Fruit fly (Drosophila melanogaster): ENCODE results near the gene CG31668.
A peak's percentile ranks its signal among the peaks of the same experiment; 100 is the strongest.

Gene CG31668

DNA sequence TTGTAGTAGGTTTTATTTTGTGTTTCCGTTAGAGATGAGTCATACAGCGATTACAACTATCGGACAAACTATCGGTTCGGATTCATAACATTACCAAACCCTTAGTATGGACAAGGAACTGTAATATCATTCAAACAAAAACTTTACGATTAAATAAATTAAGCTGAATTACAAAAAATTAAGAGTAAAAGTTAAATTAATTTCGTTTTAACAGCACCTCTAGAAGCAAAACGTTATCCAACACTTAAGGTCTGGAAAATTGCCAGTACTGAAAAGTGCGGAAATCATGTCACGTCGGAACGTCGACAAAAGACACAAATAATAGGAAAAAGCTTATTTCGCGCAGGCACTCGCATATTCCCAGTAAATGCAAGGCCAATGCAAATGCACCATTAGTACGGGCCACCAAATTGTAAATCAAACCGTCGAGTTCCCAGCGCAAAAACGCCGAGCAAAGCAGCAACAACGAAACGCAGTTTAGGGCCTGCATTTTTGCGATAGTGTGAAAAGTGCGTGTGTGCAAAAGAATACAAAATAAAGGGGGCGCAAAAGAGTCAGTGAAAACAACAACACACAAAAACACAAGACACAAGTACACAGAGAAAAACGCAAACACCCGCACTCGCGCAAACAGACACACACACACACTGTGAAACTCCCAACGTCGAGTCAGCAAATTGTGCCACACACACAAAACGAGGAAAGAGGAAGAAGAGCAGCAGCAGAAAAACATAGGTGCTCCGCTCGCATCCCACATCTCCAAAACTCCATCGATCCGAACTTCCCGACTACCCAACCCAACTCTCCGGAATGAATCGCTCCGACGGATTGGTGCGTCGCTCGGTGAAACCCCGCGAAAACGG lies 20.5 kb upstream of the CG31668 start, which contains the start of the genes CG15387 and sau:
Gene CG15387 (minus strand): TSS at position 36 of the 863 bp plus-strand sequence.
Gene sau (plus strand): TSS at position 84 of the 863 bp plus-strand sequence.
- TF ChIP-seq CG7045 (GFP tag; optimal IDR thresholded peaks at IDR 0.05) (peak; percentile 89), Hr96 (GFP tag; optimal IDR thresholded peaks at IDR 0.05) (peak; percentile 96), pad (GFP tag; optimal IDR thresholded peaks at IDR 0.05) (peak; percentile 87), CG1620 (GFP tag; optimal IDR thresholded peaks at IDR 0.05) (peak; percentile 96), Crg-1 (GFP tag; optimal IDR thresholded peaks at IDR 0.05) (peak; percentile 95), kay (GFP tag; ENCODE audit: borderline replicate concordance) (peak; percentile 97), CG33017 (tag; optimal IDR thresholded peaks at IDR 0.05) (peak; percentile 89), CG5204 (GFP tag; optimal IDR thresholded peaks at IDR 0.05) (peak; percentile 96), cic (GFP tag; optimal IDR thresholded peaks at IDR 0.05) (peak; percentile 62), CG12768 (GFP tag; optimal IDR thresholded peaks at IDR 0.05) (peak; percentile 92), CG14711 (tag; optimal IDR thresholded peaks at IDR 0.05) (peak; percentile 88), Mnt (GFP tag; optimal IDR thresholded peaks at IDR 0.05) (peak; percentile 92), Clk (GFP tag; optimal IDR thresholded peaks at IDR 0.05) (peak; percentile 87), cnc (optimal IDR thresholded peaks at IDR 0.05) (no peak), ovo (GFP tag; optimal IDR thresholded peaks at IDR 0.05) (peak; percentile 88), tj (GFP tag; optimal IDR thresholded peaks at IDR 0.05) (peak; percentile 93), toe (GFP tag; optimal IDR thresholded peaks at IDR 0.05) (peak; percentile 96), CG11617 (GFP tag; optimal IDR thresholded peaks at IDR 0.05) (peak; percentile 95), bab1 (GFP tag; optimal IDR thresholded peaks at IDR 0.05) (peak; percentile 90), CG7101 (tag; optimal IDR thresholded peaks at IDR 0.05) (peak; percentile 94)

DNA sequence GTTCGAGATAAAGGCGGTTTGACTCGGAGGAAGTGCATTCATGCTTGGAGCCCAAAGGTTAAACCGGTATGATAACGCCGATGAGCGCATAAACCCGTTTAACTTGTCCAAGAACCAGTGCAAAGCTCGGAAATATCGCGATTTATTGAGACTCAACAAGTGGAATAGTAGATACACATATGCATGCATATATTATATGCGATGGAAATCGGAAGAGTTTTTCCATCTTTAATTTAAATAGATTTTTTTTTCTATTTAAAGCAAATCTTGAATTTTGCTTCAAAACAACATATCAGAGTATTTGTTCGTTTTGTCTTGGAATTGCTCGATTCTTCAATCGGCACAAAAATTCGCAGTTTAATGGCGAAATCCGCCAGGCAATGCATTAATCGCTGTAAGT lies 16.4 kb upstream of the CG31668 start:
- TF ChIP-seq ovo (GFP tag; optimal IDR thresholded peaks at IDR 0.05) (no peak), kay (GFP tag; ENCODE audit: borderline replicate concordance) (peak; percentile 56), bab1 (GFP tag; optimal IDR thresholded peaks at IDR 0.05) (peak; percentile 5)

DNA sequence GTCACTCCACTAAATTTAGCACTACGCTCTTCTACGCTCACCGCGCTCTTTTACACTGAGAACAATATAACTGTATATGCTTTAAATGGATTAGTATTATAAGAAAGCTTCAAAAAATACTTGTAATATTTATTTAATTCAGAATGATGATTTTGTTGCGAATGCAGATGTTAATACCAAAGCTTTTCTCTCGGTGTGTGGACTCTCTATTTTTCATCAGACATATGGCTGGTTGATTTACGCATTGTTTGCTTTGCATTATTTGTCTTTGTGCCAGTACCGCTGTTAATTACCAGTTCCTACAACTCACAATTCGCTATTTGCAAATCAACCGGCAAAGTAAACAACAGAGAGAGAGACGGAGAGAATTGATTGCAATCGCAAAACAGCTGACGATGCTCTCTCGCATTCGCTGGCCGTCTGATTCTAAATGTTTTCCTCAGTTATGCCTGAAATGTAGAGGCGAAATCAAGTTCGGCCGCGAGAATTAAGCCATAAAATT lies 15.7 kb upstream of the CG31668 start:
- no peak for TF ChIP-seq cnc (optimal IDR thresholded peaks at IDR 0.05)
- TF ChIP-seq Hr96 (GFP tag; optimal IDR thresholded peaks at IDR 0.05) = peak; percentile 96
- TF ChIP-seq tj (GFP tag; optimal IDR thresholded peaks at IDR 0.05) = peak; percentile 95
- TF ChIP-seq CG11617 (GFP tag; optimal IDR thresholded peaks at IDR 0.05) = peak; percentile 99
- peak; percentile 99 for TF ChIP-seq cic (GFP tag; optimal IDR thresholded peaks at IDR 0.05)
- peak; percentile 98 for TF ChIP-seq ovo (GFP tag; optimal IDR thresholded peaks at IDR 0.05)
- TF ChIP-seq Clk (GFP tag; optimal IDR thresholded peaks at IDR 0.05) = peak; percentile 96
- TF ChIP-seq Mnt (GFP tag; optimal IDR thresholded peaks at IDR 0.05) = peak; percentile 98
- TF ChIP-seq CG1620 (GFP tag; optimal IDR thresholded peaks at IDR 0.05) = peak; percentile 98
- peak; percentile 99 for TF ChIP-seq Crg-1 (GFP tag; optimal IDR thresholded peaks at IDR 0.05)
- TF ChIP-seq toe (GFP tag; optimal IDR thresholded peaks at IDR 0.05) = peak; percentile 97
- TF ChIP-seq CG7045 (GFP tag; optimal IDR thresholded peaks at IDR 0.05) = peak; percentile 99
- TF ChIP-seq CG5204 (GFP tag; optimal IDR thresholded peaks at IDR 0.05) = peak; percentile 99
- TF ChIP-seq kay (GFP tag; ENCODE audit: borderline replicate concordance) = peak; percentile 96
- TF ChIP-seq bab1 (GFP tag; optimal IDR thresholded peaks at IDR 0.05) = peak; percentile 99
- TF ChIP-seq CG14711 (tag; optimal IDR thresholded peaks at IDR 0.05) = peak; percentile 96
- peak; percentile 99 for TF ChIP-seq CG7101 (tag; optimal IDR thresholded peaks at IDR 0.05)
- TF ChIP-seq pad (GFP tag; optimal IDR thresholded peaks at IDR 0.05) = peak; percentile 96
- TF ChIP-seq CG33017 (tag; optimal IDR thresholded peaks at IDR 0.05) = peak; percentile 100
- peak; percentile 99 for TF ChIP-seq CG12768 (GFP tag; optimal IDR thresholded peaks at IDR 0.05)

DNA sequence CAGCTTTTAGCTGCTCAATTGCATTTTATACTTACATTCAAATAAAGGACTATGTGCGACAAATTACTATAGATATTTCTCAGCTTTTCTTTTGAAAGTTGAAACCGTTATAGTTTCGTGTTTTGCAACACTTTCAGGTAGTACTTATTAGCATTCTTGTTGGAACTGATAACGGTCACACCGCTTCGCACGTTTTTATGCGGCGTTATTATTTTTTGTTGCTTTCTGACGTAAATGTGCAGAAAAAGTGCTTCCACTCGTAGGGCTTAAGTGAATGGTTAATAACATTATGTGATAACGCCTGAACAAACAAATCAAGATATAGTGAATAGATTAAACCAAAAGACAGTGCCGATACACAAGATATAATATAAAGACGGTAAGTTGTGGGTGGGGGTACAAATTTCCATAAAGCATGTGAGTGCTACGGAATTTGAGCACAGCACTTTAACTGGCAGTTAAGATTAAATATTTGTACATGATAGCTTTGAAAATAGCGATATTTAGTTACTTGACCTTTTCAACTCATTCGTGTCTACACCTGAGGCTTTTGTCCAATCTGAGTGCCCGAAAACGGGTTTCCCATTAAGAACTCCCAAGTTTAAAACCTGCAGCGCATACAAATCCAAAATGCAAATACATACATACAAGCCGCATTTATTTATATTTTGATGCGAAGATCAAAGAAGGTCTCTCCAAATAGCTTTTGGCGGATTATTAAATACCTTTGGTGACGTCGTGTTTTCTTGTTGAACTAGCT lies 14.8 kb upstream of the CG31668 start, which contains the start of gene papi:
Gene papi (plus strand): TSS at position 176 of the 760 bp plus-strand sequence.
- TF ChIP-seq Clk (GFP tag; optimal IDR thresholded peaks at IDR 0.05) (no peak), CG7101 (tag; optimal IDR thresholded peaks at IDR 0.05) (peak; percentile 47), CG11617 (GFP tag; optimal IDR thresholded peaks at IDR 0.05) (no peak), Crg-1 (GFP tag; optimal IDR thresholded peaks at IDR 0.05) (no peak), Hr96 (GFP tag; optimal IDR thresholded peaks at IDR 0.05) (no peak), CG12768 (GFP tag; optimal IDR thresholded peaks at IDR 0.05) (no peak), tj (GFP tag; optimal IDR thresholded peaks at IDR 0.05) (no peak), CG14711 (tag; optimal IDR thresholded peaks at IDR 0.05) (no peak), cnc (optimal IDR thresholded peaks at IDR 0.05) (no peak), toe (GFP tag; optimal IDR thresholded peaks at IDR 0.05) (no peak), kay (GFP tag; ENCODE audit: borderline replicate concordance) (no peak), pad (GFP tag; optimal IDR thresholded peaks at IDR 0.05) (no peak), CG7045 (GFP tag; optimal IDR thresholded peaks at IDR 0.05) (no peak), Mnt (GFP tag; optimal IDR thresholded peaks at IDR 0.05) (peak; percentile 99), cic (GFP tag; optimal IDR thresholded peaks at IDR 0.05) (peak; percentile 34), CG1620 (GFP tag; optimal IDR thresholded peaks at IDR 0.05) (no peak), CG33017 (tag; optimal IDR thresholded peaks at IDR 0.05) (peak; percentile 28), bab1 (GFP tag; optimal IDR thresholded peaks at IDR 0.05) (no peak), CG5204 (GFP tag; optimal IDR thresholded peaks at IDR 0.05) (no peak), ovo (GFP tag; optimal IDR thresholded peaks at IDR 0.05) (peak; percentile 70)
